Worm (Caenorhabditis elegans): Measurements from ENCODE around the gene ZC204.14.

ce11 chrII:1621795-1622194 lies 41.0 kb downstream of the ZC204.14 start:
- no peak for TF ChIP-seq ztf-4 (tag; optimal IDR thresholded peaks at IDR 0.05)
- peak; percentile 93 for TF ChIP-seq elt-2 (tag; optimal IDR thresholded peaks at IDR 0.05)
- no peak for TF ChIP-seq ztf-11 (tag; optimal IDR thresholded peaks at IDR 0.05)
